Worm (Caenorhabditis elegans) whole organism, early embryonic: ENCODE results near the gene cbp-2.

Experiments
- B0310.2 ChIP-seq: sonication (generic microtip); optimal IDR thresholded peaks from 2 replicates; lab custom pipeline; 2016; ENCODE audit warnings: mild to moderate bottlenecking, missing genetic modification characterization, missing compliant biosample characterization
- aly-1 ChIP-seq: sonication (generic microtip); optimal IDR thresholded peaks from 2 replicates; lab custom pipeline; 2016; ENCODE audit warnings: missing genetic modification characterization, missing compliant biosample characterization
- ama-1 ChIP-seq: fragments of 150-350 bp; optimal IDR thresholded peaks from 2 replicates; lab custom pipeline; 2014
- hnd-1 ChIP-seq: sonication (generic microtip); optimal IDR thresholded peaks from 2 replicates; lab custom pipeline; 2016; ENCODE audit warnings: missing genetic modification characterization, missing compliant biosample characterization
- sea-1 ChIP-seq: fragments of 200-800 bp; sonication (Bioruptor generic); conservative IDR thresholded peaks from 2 replicates; pipeline ENCODE4 v1.3.6; 2022; ENCODE audit warnings: missing genetic modification characterization, missing compliant biosample characterization
- tbx-11 ChIP-seq: fragments of 200-800 bp; sonication (Bioruptor generic); IDR thresholded peaks from 2 replicates; pipeline ENCODE4 v1.3.6; 2022; ENCODE audit warnings: missing genetic modification characterization, missing compliant biosample characterization

ce11 chrIII:9950244-9950643 is 27.3 kb downstream of the cbp-2 start, which contains the start of gene K03H1.13:
- TF ChIP-seq B0310.2 (tag; lab: Kevin White, UChicago): no peak
- TF ChIP-seq aly-1: no peak
- no peak for TF ChIP-seq tbx-11 (GFP tag; lab: Robert Waterston, UW)
- TF ChIP-seq hnd-1: no peak
- no peak for TF ChIP-seq ama-1 (lab: Kevin White, UChicago)
- TF ChIP-seq sea-1: no peak
